Fruit fly (Drosophila melanogaster) whole organism, prepupa: ENCODE measurements around the gene CG32772.

Source experiments
- Blimp-1 ChIP-seq: fragments of 200-800 bp; sonication (Bioruptor generic); optimal IDR thresholded peaks from 3 replicates; lab custom pipeline; 2017; ENCODE audit warnings: missing biosample characterization, missing genetic modification characterization, mild to moderate bottlenecking, moderate library complexity, missing genetic modification reagents
- CG10669 ChIP-seq: fragments of 200-800 bp; sonication (Bioruptor generic); optimal IDR thresholded peaks from 3 replicates; lab custom pipeline; 2018; ENCODE audit warnings: missing biosample characterization, mild to moderate bottlenecking, missing genetic modification characterization, moderate library complexity
- CG11762 ChIP-seq: fragments of 200-800 bp; sonication (Bioruptor generic); optimal IDR thresholded peaks from 3 replicates; lab custom pipeline; 2016; ENCODE audit warnings: missing biosample characterization, missing genetic modification characterization; ENCODE audit not compliant: insufficient read depth
- CG15336 ChIP-seq: fragments of 200-800 bp; sonication (Bioruptor generic); IDR thresholded peaks from 2 replicates; pipeline ENCODE4 v1.3.6; 2022; ENCODE audit warnings: missing biosample characterization, missing genetic modification characterization
- CG16779 ChIP-seq: fragments of 200-800 bp; sonication (Bioruptor generic); optimal IDR thresholded peaks from 3 replicates; lab custom pipeline; 2017; ENCODE audit warnings: missing biosample characterization, mild to moderate bottlenecking, missing genetic modification characterization
- CG32006 ChIP-seq: fragments of 200-800 bp; sonication (Bioruptor generic); optimal IDR thresholded peaks from 3 replicates; lab custom pipeline; 2017; ENCODE audit warnings: missing biosample characterization, mild to moderate bottlenecking, missing genetic modification characterization
- CG34406 ChIP-seq: fragments of 200-800 bp; sonication (Bioruptor generic); optimal IDR thresholded peaks from 3 replicates; lab custom pipeline; 2016; ENCODE audit warnings: missing biosample characterization, missing genetic modification characterization
- CG4318 ChIP-seq: fragments of 200-800 bp; sonication (Bioruptor generic); optimal IDR thresholded peaks from 3 replicates; lab custom pipeline; 2017; ENCODE audit warnings: missing biosample characterization, mild to moderate bottlenecking, missing genetic modification characterization
- CG6163 ChIP-seq: fragments of 200-800 bp; sonication (Bioruptor generic); IDR thresholded peaks from 3 replicates; pipeline ENCODE4 v1.3.6; 2022; ENCODE audit warnings: missing biosample characterization, missing genetic modification characterization
- CG6792 ChIP-seq: fragments of 200-800 bp; sonication (Bioruptor generic); optimal IDR thresholded peaks from 3 replicates; lab custom pipeline; 2016; ENCODE audit warnings: missing biosample characterization, missing genetic modification characterization
- CG6808 ChIP-seq: fragments of 200-800 bp; sonication (Bioruptor generic); optimal IDR thresholded peaks from 3 replicates; lab custom pipeline; 2017; ENCODE audit warnings: missing biosample characterization, missing genetic modification characterization, mild to moderate bottlenecking, moderate library complexity, missing genetic modification reagents
- CG6854 ChIP-seq: fragments of 200-800 bp; sonication (Bioruptor generic); optimal IDR thresholded peaks from 2 replicates; lab custom pipeline; 2017; ENCODE audit warnings: missing biosample characterization, mild to moderate bottlenecking, missing genetic modification characterization
- CG7368 ChIP-seq: fragments of 200-800 bp; sonication (Bioruptor generic); optimal IDR thresholded peaks from 3 replicates; lab custom pipeline; 2016; ENCODE audit warnings: missing biosample characterization, missing genetic modification characterization
- CG8119 ChIP-seq: fragments of 200-800 bp; sonication (Bioruptor generic); IDR thresholded peaks from 3 replicates; pipeline ENCODE4 v1.3.6; 2022; ENCODE audit warnings: missing biosample characterization, missing genetic modification characterization
- CG8319 ChIP-seq: fragments of 200-800 bp; sonication (Bioruptor generic); optimal IDR thresholded peaks from 3 replicates; lab custom pipeline; 2016; ENCODE audit warnings: missing biosample characterization, missing genetic modification characterization
- CG8632 ChIP-seq: fragments of 200-800 bp; sonication (Bioruptor generic); optimal IDR thresholded peaks from 3 replicates; lab custom pipeline; 2016; ENCODE audit warnings: missing biosample characterization, missing genetic modification characterization
- CG9139 ChIP-seq: fragments of 200-800 bp; sonication (Bioruptor generic); optimal IDR thresholded peaks from 3 replicates; lab custom pipeline; 2017; ENCODE audit warnings: missing biosample characterization, mild to moderate bottlenecking, missing genetic modification characterization
- Eip75B ChIP-seq: fragments of 200-800 bp; sonication (Bioruptor generic); optimal IDR thresholded peaks from 3 replicates; lab custom pipeline; 2016; ENCODE audit warnings: missing biosample characterization, missing genetic modification characterization
- Eip78C ChIP-seq: fragments of 200-800 bp; sonication (Bioruptor generic); peaks from one replicate; lab custom pipeline; 2016; ENCODE audit warnings: missing biosample characterization, missing genetic modification characterization
- Eip93F ChIP-seq: fragments of 200-800 bp; sonication (Bioruptor generic); optimal IDR thresholded peaks from 2 replicates; lab custom pipeline; 2016; ENCODE audit warnings: missing biosample characterization, mild to moderate bottlenecking, missing genetic modification characterization
- Ets21C ChIP-seq: fragments of 200-800 bp; sonication (Bioruptor generic); optimal IDR thresholded peaks from 3 replicates; lab custom pipeline; 2016; ENCODE audit warnings: missing biosample characterization, missing genetic modification characterization
- Ets96B ChIP-seq: fragments of 200-800 bp; optimal IDR thresholded peaks from 2 replicates; lab custom pipeline; 2019; ENCODE audit warnings: missing biosample characterization, mild to moderate bottlenecking, missing genetic modification characterization, moderate library complexity
- Gug ChIP-seq: fragments of 200-800 bp; sonication (Bioruptor generic); IDR thresholded peaks from 2 replicates; pipeline ENCODE4 v1.3.6; 2022; ENCODE audit warnings: missing biosample characterization, missing genetic modification characterization
- Hr39 ChIP-seq: fragments of 200-800 bp; sonication (Bioruptor generic); optimal IDR thresholded peaks from 2 replicates; lab custom pipeline; 2016; ENCODE audit warnings: missing biosample characterization, missing genetic modification characterization
- Hr4 ChIP-seq: fragments of 200-800 bp; sonication (Bioruptor generic); optimal IDR thresholded peaks from 3 replicates; lab custom pipeline; 2016; ENCODE audit warnings: missing biosample characterization, missing genetic modification characterization
- Lpt ChIP-seq: fragments of 200-800 bp; sonication (Bioruptor generic); optimal IDR thresholded peaks from 3 replicates; lab custom pipeline; 2016; ENCODE audit warnings: missing biosample characterization, missing genetic modification characterization
- Met ChIP-seq: fragments of 200-800 bp; sonication (Bioruptor generic); optimal IDR thresholded peaks from 3 replicates; lab custom pipeline; 2016; ENCODE audit warnings: missing biosample characterization, missing genetic modification characterization
- OdsH ChIP-seq: fragments of 200-800 bp; sonication (Bioruptor generic); optimal IDR thresholded peaks from 3 replicates; lab custom pipeline; 2016; ENCODE audit warnings: missing biosample characterization, missing genetic modification characterization
- Smox ChIP-seq: fragments of 200-800 bp; sonication (Bioruptor generic); optimal IDR thresholded peaks from 3 replicates; lab custom pipeline; 2016; ENCODE audit warnings: missing biosample characterization, missing genetic modification characterization
- Sox102F ChIP-seq: fragments of 200-800 bp; sonication (Bioruptor generic); optimal IDR thresholded peaks from 2 replicates; lab custom pipeline; 2016; ENCODE audit warnings: missing biosample characterization, mild to moderate bottlenecking, missing genetic modification characterization
- Sox14 ChIP-seq: fragments of 200-800 bp; sonication (Bioruptor generic); optimal IDR thresholded peaks from 3 replicates; lab custom pipeline; 2016; ENCODE audit warnings: missing biosample characterization, missing genetic modification characterization
- Sox15 ChIP-seq: fragments of 200-800 bp; sonication (Bioruptor generic); optimal IDR thresholded peaks from 3 replicates; lab custom pipeline; 2016; ENCODE audit warnings: missing biosample characterization, missing genetic modification characterization
- achi ChIP-seq: fragments of 200-800 bp; sonication (Bioruptor generic); optimal IDR thresholded peaks from 3 replicates; lab custom pipeline; 2016; ENCODE audit warnings: missing biosample characterization, missing genetic modification characterization
- acj6 ChIP-seq: fragments of 200-800 bp; sonication (Bioruptor generic); optimal IDR thresholded peaks from 3 replicates; lab custom pipeline; 2016; ENCODE audit warnings: missing biosample characterization, missing genetic modification characterization
- cyc ChIP-seq: fragments of 200-800 bp; sonication (Bioruptor generic); optimal IDR thresholded peaks from 3 replicates; lab custom pipeline; 2016; ENCODE audit warnings: missing biosample characterization, missing genetic modification characterization
- eg ChIP-seq: fragments of 200-800 bp; sonication (Bioruptor generic); IDR thresholded peaks from 3 replicates; pipeline ENCODE4 v1.3.6; 2022; ENCODE audit warnings: missing biosample characterization, missing genetic modification characterization
- esn ChIP-seq: fragments of 200-800 bp; sonication (Bioruptor generic); optimal IDR thresholded peaks from 2 replicates; lab custom pipeline; 2016; ENCODE audit warnings: missing biosample characterization, mild to moderate bottlenecking, missing genetic modification characterization, moderate library complexity
- fd59A ChIP-seq: fragments of 200-800 bp; sonication (Bioruptor generic); optimal IDR thresholded peaks from 2 replicates; lab custom pipeline; 2017; ENCODE audit warnings: missing biosample characterization, mild to moderate bottlenecking, missing genetic modification characterization, missing genetic modification reagents
- fd85E ChIP-seq: fragments of 200-800 bp; sonication (Bioruptor generic); optimal IDR thresholded peaks from 3 replicates; lab custom pipeline; 2016; ENCODE audit warnings: missing biosample characterization, missing genetic modification characterization
- fkh ChIP-seq: fragments of 200-800 bp; sonication (Bioruptor generic); optimal IDR thresholded peaks from 3 replicates; lab custom pipeline; 2017; ENCODE audit warnings: missing biosample characterization, mild to moderate bottlenecking, missing genetic modification characterization, moderate library complexity
- pdm3 ChIP-seq: fragments of 200-800 bp; sonication (Bioruptor generic); optimal IDR thresholded peaks from 3 replicates; lab custom pipeline; 2016; ENCODE audit warnings: missing biosample characterization, missing genetic modification characterization
- spab ChIP-seq: fragments of 200-800 bp; sonication (Bioruptor generic); optimal IDR thresholded peaks from 2 replicates; lab custom pipeline; 2017; ENCODE audit warnings: missing biosample characterization, mild to moderate bottlenecking, missing genetic modification characterization, missing genetic modification reagents
- ss ChIP-seq, 2 experiments: fragments of 200-800 bp; sonication (Bioruptor generic); optimal IDR thresholded peaks; 2 replicates in 1 of 2; 3 replicates in 1 of 2; lab custom pipeline; 2017 to 2018; ENCODE audit warnings: mild to moderate bottlenecking in 2 of 2, missing biosample characterization in 2 of 2, missing genetic modification characterization in 2 of 2, moderate library complexity in 1 of 2
- topi ChIP-seq: fragments of 200-800 bp; sonication (Bioruptor generic); optimal IDR thresholded peaks from 3 replicates; lab custom pipeline; 2016; ENCODE audit warnings: missing biosample characterization, missing genetic modification characterization

Gene CG32772

dm6 chrX:4911765-4912245 lies 2.9 kb downstream of the CG32772 start (continued):
- peak; percentile 87 for TF ChIP-seq CG6808
- peak; percentile 83 for TF ChIP-seq Sox14 (GFP tag; lab: Kevin White, UChicago)
- TF ChIP-seq Met = peak; percentile 79
- TF ChIP-seq acj6 (GFP tag; lab: Kevin White, UChicago) = peak; percentile 60
- TF ChIP-seq CG15336 (GFP tag; lab: Robert Waterston, UW) = peak; percentile 83
- peak; percentile 79 for TF ChIP-seq CG6792 (GFP tag; lab: Kevin White, UChicago)
- TF ChIP-seq Ets21C (GFP tag; lab: Kevin White, UChicago) = peak; percentile 58
- peak; percentile 48 for TF ChIP-seq Sox15 (GFP tag; lab: Kevin White, UChicago)
- peak; percentile 72 for TF ChIP-seq CG6854 (GFP tag; lab: Kevin White, UChicago)
- peak; percentile 77 for TF ChIP-seq Eip75B (GFP tag; lab: Kevin White, UChicago)
- peak; percentile 80 for TF ChIP-seq spab (GFP tag; lab: Kevin White, UChicago)
- TF ChIP-seq Smox = peak; percentile 74
- TF ChIP-seq Eip78C = peak; percentile 89
- peak; percentile 43 for TF ChIP-seq CG7368
- peak; percentile 81 for TF ChIP-seq Ets96B (tag; lab: Kevin White, UChicago)
- TF ChIP-seq fkh (GFP tag; lab: Kevin White, UChicago) = no peak
- TF ChIP-seq OdsH (GFP tag; lab: Kevin White, UChicago) = peak; percentile 71
- peak; percentile 76 for TF ChIP-seq achi
- TF ChIP-seq CG8632 (GFP tag; lab: Kevin White, UChicago) = peak; percentile 81
- peak; percentile 63 for TF ChIP-seq CG4318 (GFP tag; lab: Kevin White, UChicago)
- peak; percentile 73 for TF ChIP-seq Hr4 (GFP tag; lab: Kevin White, UChicago)
- TF ChIP-seq CG11762 (GFP tag; lab: Kevin White, UChicago) = peak; percentile 64
- TF ChIP-seq eg (GFP tag; lab: Robert Waterston, UW) = peak; percentile 52
- peak; percentile 67 for TF ChIP-seq Sox102F
- peak; percentile 94 for TF ChIP-seq CG9139
- TF ChIP-seq CG10669 (GFP tag; lab: Kevin White, UChicago) = peak; percentile 78
- TF ChIP-seq ss (GFP tag; optimal IDR thresholded peaks at IDR 0.05; lab: Kevin White, UChicago) = peak; percentile 94 to 96
- TF ChIP-seq, all 60 proteins: peak for 57

- TF ChIP-seq Eip93F (GFP tag; lab: Kevin White, UChicago) (no peak), CG34406 (no peak), Eip78C (peak; percentile 62), eg (GFP tag; lab: Robert Waterston, UW) (0 out of 3 replicates have a peak, but pooled peaks have one; percentile 6), Hr4 (GFP tag; lab: Kevin White, UChicago) (no peak), acj6 (GFP tag; lab: Kevin White, UChicago) (no peak), CG6163 (no peak)
- TF ChIP-seq, all 60 proteins: peak for 2
These were observed 3.5 kb downstream of the CG32772 start for dm6 chrX:4912370-4912769.

dm6 chrX:4918228-4919022 lies 9.5 kb downstream of the CG32772 start, which contains the start of the genes CG4041 and Hgsnat:
CG4041 (minus strand) TSS chrX:4918447.
Hgsnat (plus strand) TSS chrX:4918730.
- TF ChIP-seq Ets96B (tag; lab: Kevin White, UChicago) (no peak), esn (peak; percentile 44), pdm3 (GFP tag; lab: Kevin White, UChicago) (peak; percentile 48), CG32006 (no peak), spab (GFP tag; lab: Kevin White, UChicago) (no peak), CG6792 (GFP tag; lab: Kevin White, UChicago) (no peak), Smox (peak; percentile 43), Lpt (GFP tag; lab: Kevin White, UChicago) (peak; percentile 19), cyc (GFP tag; lab: Kevin White, UChicago) (peak; percentile 32), CG16779 (tag; lab: Kevin White, UChicago) (no peak), Met (peak; percentile 38), CG8119 (GFP tag; lab: Robert Waterston, UW) (no peak), Hr39 (peak; percentile 35), Sox15 (GFP tag; lab: Kevin White, UChicago) (no peak), Gug (GFP tag; lab: Robert Waterston, UW) (no peak), fd59A (no peak), fd85E (GFP tag; lab: Kevin White, UChicago) (no peak), CG9139 (no peak), CG8319 (no peak), CG6854 (GFP tag; lab: Kevin White, UChicago) (no peak), CG8632 (GFP tag; lab: Kevin White, UChicago) (no peak), topi (GFP tag; lab: Kevin White, UChicago) (peak; percentile 37), CG7368 (no peak), CG11762 (GFP tag; lab: Kevin White, UChicago) (no peak), Blimp-1 (no peak), CG6163 (peak; percentile 12; the same call in 2 of the 3 replicates)
